Fruit fly (Drosophila melanogaster) Kc167 (cell line): ENCODE data around the gene zye.

Source experiments
- Myc ChIP-seq: fragments of >200 bp; optimal IDR thresholded peaks from 2 replicates; lab custom pipeline; 2017; ENCODE audit warnings: missing external identifiers
- Sin3A ChIP-seq: fragments of >200 bp; optimal IDR thresholded peaks from 2 replicates; lab custom pipeline; 2018; ENCODE audit warnings: missing external identifiers
- h ChIP-seq: fragments of >200 bp; optimal IDR thresholded peaks from 3 replicates; lab custom pipeline; 2018; ENCODE audit warnings: missing external identifiers
- insv ChIP-seq: fragments of >200 bp; optimal IDR thresholded peaks from 3 replicates; lab custom pipeline; 2018; ENCODE audit warnings: missing external identifiers
- psq ChIP-seq: fragments of >200 bp; optimal IDR thresholded peaks from 2 replicates; lab custom pipeline; 2017; ENCODE audit warnings: missing external identifiers
- ttk ChIP-seq: sonication (Bioruptor generic); optimal IDR thresholded peaks from 2 replicates; lab custom pipeline; 2017; ENCODE audit warnings: missing external identifiers

Gene zye

dm6 chr3L:20427449-20427848, 14.0 kb downstream of the zye start, which contains the start of gene CG5274:
Gene CG5274 (minus strand): TSS chr3L:20427666.
- TF ChIP-seq insv (lab: Kevin White, UChicago) (no peak), h (lab: Kevin White, UChicago) (no peak), Sin3A (no peak), ttk (lab: Kevin White, UChicago) (no peak), psq (lab: Kevin White, UChicago) (no peak), Myc (lab: Kevin White, UChicago) (no peak)

dm6 chr3L:20430182-20430581, 16.8 kb downstream of the zye start, which contains the start of gene CG5262:
Gene CG5262 (minus strand): TSS chr3L:20430475.
- TF ChIP-seq psq (lab: Kevin White, UChicago), result no peak
- no peak for TF ChIP-seq Sin3A

dm6 chr3L:20431619-20432018, 18.2 kb downstream of the zye start:
- no peak for TF ChIP-seq Myc (lab: Kevin White, UChicago)
- TF ChIP-seq Sin3A, result no peak
- TF ChIP-seq ttk (lab: Kevin White, UChicago), result no peak
- no peak for TF ChIP-seq insv (lab: Kevin White, UChicago)
- TF ChIP-seq psq (lab: Kevin White, UChicago), result no peak
- no peak for TF ChIP-seq h (lab: Kevin White, UChicago)

- TF ChIP-seq Myc (lab: Kevin White, UChicago), result no peak
- no peak for TF ChIP-seq Sin3A
- no peak for TF ChIP-seq psq (lab: Kevin White, UChicago)
- TF ChIP-seq h (lab: Kevin White, UChicago), result no peak
- no peak for TF ChIP-seq insv (lab: Kevin White, UChicago)
- TF ChIP-seq ttk (lab: Kevin White, UChicago), result no peak
Observed at dm6 chr3L:20432297-20432696, 18.9 kb downstream of the zye start, which contains the start of the genes Las and Psn. Gene Las (minus strand): TSS chr3L:20432361. Gene Psn (plus strand): TSS chr3L:20432468.

dm6 chr3L:20436069-20436468, 22.7 kb downstream of the zye start, which contains the start of the genes mRpL15 and CtIP:
Gene mRpL15 (minus strand): TSS chr3L:20436209.
Gene CtIP (plus strand): TSS chr3L:20436250.
- no peak for TF ChIP-seq psq (lab: Kevin White, UChicago)
- TF ChIP-seq Sin3A, result no peak

- TF ChIP-seq psq (lab: Kevin White, UChicago) (no peak), insv (lab: Kevin White, UChicago) (no peak), ttk (lab: Kevin White, UChicago) (no peak), Sin3A (no peak), Myc (lab: Kevin White, UChicago) (no peak), h (lab: Kevin White, UChicago) (no peak)
Observed at dm6 chr3L:20439772-20440171, 26.4 kb downstream of the zye start, which contains the start of gene Hpd. Gene Hpd (minus strand): TSS chr3L:20439872.

dm6 chr3L:20440902-20441429, 27.6 kb downstream of the zye start:
- TF ChIP-seq psq (lab: Kevin White, UChicago) (no peak), h (lab: Kevin White, UChicago) (no peak), insv (lab: Kevin White, UChicago) (no peak), ttk (lab: Kevin White, UChicago) (no peak), Myc (lab: Kevin White, UChicago) (no peak), Sin3A (no peak)

- no peak for TF ChIP-seq ttk (lab: Kevin White, UChicago)
- TF ChIP-seq psq (lab: Kevin White, UChicago), result no peak
- no peak for TF ChIP-seq Sin3A
- TF ChIP-seq Myc (lab: Kevin White, UChicago), result no peak
- TF ChIP-seq insv (lab: Kevin White, UChicago), result no peak
- TF ChIP-seq h (lab: Kevin White, UChicago), result no peak
Observed at dm6 chr3L:20441632-20442469, 28.4 kb downstream of the zye start, which contains the start of gene CG5910. Gene CG5910 (plus strand): TSS chr3L:20442419.

dm6 chr3L:20442674-20443313, 29.4 kb downstream of the zye start:
- TF ChIP-seq h (lab: Kevin White, UChicago) (no peak), psq (lab: Kevin White, UChicago) (no peak), Myc (lab: Kevin White, UChicago) (no peak), Sin3A (no peak), insv (lab: Kevin White, UChicago) (no peak), ttk (lab: Kevin White, UChicago) (no peak)

dm6 chr3L:20444815-20445519, 31.6 kb downstream of the zye start:
- no peak for TF ChIP-seq insv (lab: Kevin White, UChicago)
- no peak for TF ChIP-seq Myc (lab: Kevin White, UChicago)
- no peak for TF ChIP-seq h (lab: Kevin White, UChicago)
- no peak for TF ChIP-seq ttk (lab: Kevin White, UChicago)
- no peak for TF ChIP-seq psq (lab: Kevin White, UChicago)
- no peak for TF ChIP-seq Sin3A

- TF ChIP-seq ttk (lab: Kevin White, UChicago) (no peak), Myc (lab: Kevin White, UChicago) (no peak), psq (lab: Kevin White, UChicago) (no peak), Sin3A (no peak), h (lab: Kevin White, UChicago) (no peak), insv (lab: Kevin White, UChicago) (no peak)
Observed at dm6 chr3L:20446030-20446429, 32.6 kb downstream of the zye start.
